Worm (Caenorhabditis elegans) whole organism, late embryonic: ENCODE data around the gene str-140.

Source experiments
- C08G9.2 ChIP-seq: sonication (generic microtip); optimal IDR thresholded peaks from 2 replicates; lab custom pipeline; 2016; ENCODE audit warnings: mild to moderate bottlenecking, missing genetic modification characterization, moderate library complexity, missing compliant biosample characterization
- C38D4.7 ChIP-seq: fragments of 200-800 bp; sonication (Bioruptor generic); optimal IDR thresholded peaks from 2 replicates; lab custom pipeline; 2018; ENCODE audit warnings: mild to moderate bottlenecking, missing genetic modification characterization, moderate library complexity, missing compliant biosample characterization
- F13H6.1 ChIP-seq: sonication (generic microtip); optimal IDR thresholded peaks from 2 replicates; lab custom pipeline; 2016; ENCODE audit warnings: missing genetic modification characterization, missing compliant biosample characterization
- K09A11.1 ChIP-seq: sonication (generic microtip); optimal IDR thresholded peaks from 2 replicates; lab custom pipeline; 2017; ENCODE audit warnings: antibody characterized with exemption, mild to moderate bottlenecking, missing genetic modification characterization, missing compliant biosample characterization; ENCODE audit not compliant: insufficient read depth
- Y22D7AL.16 ChIP-seq: sonication (generic microtip); optimal IDR thresholded peaks from 2 replicates; lab custom pipeline; 2016; ENCODE audit warnings: missing genetic modification characterization, missing compliant biosample characterization
- ama-1 ChIP-seq: fragments of 150-350 bp; optimal IDR thresholded peaks from 2 replicates; lab custom pipeline; 2014
- ceh-14 ChIP-seq: sonication (generic microtip); optimal IDR thresholded peaks from 2 replicates; lab custom pipeline; 2016; ENCODE audit warnings: missing genotype, missing genetic modification characterization, missing compliant biosample characterization
- ceh-18 ChIP-seq: sonication (generic microtip); optimal IDR thresholded peaks from 2 replicates; lab custom pipeline; 2016; ENCODE audit warnings: missing genetic modification characterization, missing compliant biosample characterization
- ceh-19 ChIP-seq: fragments of 200-800 bp; sonication (Bioruptor generic); optimal IDR thresholded peaks from 2 replicates; lab custom pipeline; 2018; ENCODE audit warnings: mild to moderate bottlenecking, missing genetic modification characterization, missing compliant biosample characterization
- ceh-24 ChIP-seq: sonication (generic microtip); optimal IDR thresholded peaks from 2 replicates; lab custom pipeline; 2016; ENCODE audit warnings: mild to moderate bottlenecking, missing genetic modification characterization, missing compliant biosample characterization
- ceh-31 ChIP-seq: sonication (generic microtip); optimal IDR thresholded peaks from 2 replicates; lab custom pipeline; 2016; ENCODE audit warnings: missing genetic modification characterization, missing compliant biosample characterization
- ceh-9 ChIP-seq: sonication (generic microtip); optimal IDR thresholded peaks from 2 replicates; lab custom pipeline; 2016; ENCODE audit warnings: mild to moderate bottlenecking, missing genetic modification characterization, inconsistent platforms, missing compliant biosample characterization
- che-1 ChIP-seq: sonication (generic microtip); optimal IDR thresholded peaks from 2 replicates; lab custom pipeline; 2016; ENCODE audit warnings: mild to moderate bottlenecking, missing genetic modification characterization, missing compliant biosample characterization
- dve-1 ChIP-seq: sonication (generic microtip); optimal IDR thresholded peaks from 2 replicates; lab custom pipeline; 2017; ENCODE audit warnings: antibody characterized with exemption, mild to moderate bottlenecking, missing genetic modification characterization, missing compliant biosample characterization
- elt-2 ChIP-seq: sonication (generic microtip); optimal IDR thresholded peaks from 2 replicates; lab custom pipeline; 2016; ENCODE audit warnings: missing genetic modification reagents, missing genetic modification characterization, missing compliant biosample characterization
- ets-4 ChIP-seq: sonication (generic microtip); optimal IDR thresholded peaks from 2 replicates; lab custom pipeline; 2016; ENCODE audit warnings: missing genetic modification characterization, missing compliant biosample characterization
- eyg-1 ChIP-seq: sonication (generic microtip); optimal IDR thresholded peaks from 2 replicates; lab custom pipeline; 2016; ENCODE audit warnings: missing genotype, missing genetic modification characterization, missing compliant biosample characterization
- fkh-10 ChIP-seq: fragments of 150-350 bp; optimal IDR thresholded peaks from 2 replicates; lab custom pipeline; 2014; ENCODE audit warnings: missing biosample characterization, missing genetic modification reagents, missing genetic modification characterization
- fkh-6 ChIP-seq: sonication (generic microtip); optimal IDR thresholded peaks from 2 replicates; lab custom pipeline; 2016; ENCODE audit warnings: missing genetic modification characterization, missing compliant biosample characterization
- hlh-15 ChIP-seq: sonication (generic microtip); optimal IDR thresholded peaks from 2 replicates; lab custom pipeline; 2016; ENCODE audit warnings: missing genetic modification characterization, missing compliant biosample characterization
- hlh-8 ChIP-seq: sonication (generic microtip); optimal IDR thresholded peaks from 2 replicates; lab custom pipeline; 2016; ENCODE audit warnings: missing genotype, missing genetic modification characterization, missing compliant biosample characterization
- lim-6 ChIP-seq: sonication (generic microtip); optimal IDR thresholded peaks from 2 replicates; lab custom pipeline; 2016; ENCODE audit warnings: missing genetic modification characterization, missing compliant biosample characterization
- madf-2 ChIP-seq: sonication (generic microtip); optimal IDR thresholded peaks from 2 replicates; lab custom pipeline; 2017; ENCODE audit warnings: missing genetic modification characterization, missing compliant biosample characterization
- mec-3 ChIP-seq: sonication (generic microtip); optimal IDR thresholded peaks from 2 replicates; lab custom pipeline; 2016; ENCODE audit warnings: borderline replicate concordance, missing genetic modification characterization, missing compliant biosample characterization
- nfya-1 ChIP-seq: sonication (generic microtip); optimal IDR thresholded peaks from 2 replicates; lab custom pipeline; 2017; ENCODE audit warnings: missing genetic modification characterization, mild to moderate bottlenecking, missing compliant biosample characterization, antibody characterized with exemption, moderate library complexity
- nhr-232 ChIP-seq: sonication (generic microtip); optimal IDR thresholded peaks from 2 replicates; lab custom pipeline; 2016; ENCODE audit warnings: missing genetic modification characterization, missing compliant biosample characterization
- npax-4 ChIP-seq: sonication (generic microtip); optimal IDR thresholded peaks from 2 replicates; lab custom pipeline; 2016; ENCODE audit warnings: missing genetic modification characterization, missing compliant biosample characterization
- pag-3 ChIP-seq: sonication (generic microtip); optimal IDR thresholded peaks from 2 replicates; lab custom pipeline; 2016; ENCODE audit warnings: missing compliant biosample characterization, missing genetic modification characterization, borderline replicate concordance
- pqm-1 ChIP-seq: sonication (generic microtip); optimal IDR thresholded peaks from 2 replicates; lab custom pipeline; 2016; ENCODE audit warnings: missing genetic modification characterization, missing compliant biosample characterization
- pros-1 ChIP-seq: fragments of 150-350 bp; optimal IDR thresholded peaks from 2 replicates; lab custom pipeline; 2014; ENCODE audit warnings: missing biosample characterization, missing genetic modification reagents, missing genetic modification characterization
- rnt-1 ChIP-seq: sonication (generic microtip); optimal IDR thresholded peaks from 2 replicates; lab custom pipeline; 2016; ENCODE audit warnings: missing genetic modification characterization, missing compliant biosample characterization
- sox-4 ChIP-seq: sonication (generic microtip); optimal IDR thresholded peaks from 2 replicates; lab custom pipeline; 2017; ENCODE audit warnings: mild to moderate bottlenecking, missing genetic modification characterization, inconsistent platforms, missing compliant biosample characterization
- syd-9 ChIP-seq: sonication (generic microtip); optimal IDR thresholded peaks from 2 replicates; lab custom pipeline; 2016; ENCODE audit warnings: mild to moderate bottlenecking, missing genetic modification characterization, moderate library complexity, missing compliant biosample characterization
- unc-3 ChIP-seq, 2 experiments: fragments of 200-800 bp in 1 of 2; sonication (Bioruptor generic) in 1 of 2; sonication (generic microtip) in 1 of 2; conservative IDR thresholded peaks in 1 of 2; optimal IDR thresholded peaks in 1 of 2; 2 replicates each; pipeline versions ENCODE4 v1.3.6 to Lab custom; 2016 to 2022; ENCODE audit warnings: missing compliant biosample characterization in 2 of 2, missing genetic modification characterization in 2 of 2, missing genetic modification reagents in 1 of 2
- unc-55 ChIP-seq: sonication (generic microtip); optimal IDR thresholded peaks from 2 replicates; lab custom pipeline; 2017; ENCODE audit warnings: missing biosample characterization, missing genetic modification reagents, missing genetic modification characterization

str-140 gene

DNA sequence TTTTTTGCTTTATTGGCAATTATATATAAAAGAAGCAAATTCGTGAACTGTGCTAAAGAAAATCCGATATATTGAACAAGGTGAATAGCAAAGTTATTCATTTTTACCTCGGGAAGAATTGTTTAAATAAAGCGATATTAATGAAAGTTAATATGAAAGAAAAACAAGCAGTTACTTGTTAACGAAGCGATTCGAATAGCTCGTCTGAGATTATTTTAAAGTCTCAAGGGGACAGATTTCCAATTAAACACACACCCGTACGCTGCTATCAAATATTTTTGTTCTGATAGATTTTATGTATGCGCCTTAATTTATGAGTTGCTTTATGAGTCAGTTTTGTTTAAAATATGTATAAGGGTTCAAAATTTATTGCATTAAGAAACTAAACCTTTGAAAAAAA, at the start of gene str-140:
Gene str-140, minus strand, starts transcription at position 101 of the 400 bp plus-strand sequence.
- TF ChIP-seq dve-1 (tag; lab: Kevin White, UChicago) (no peak), mec-3 (tag; lab: Kevin White, UChicago) (no peak), ceh-14 (tag; lab: Kevin White, UChicago) (no peak), ceh-24 (no peak), C08G9.2 (tag; lab: Kevin White, UChicago) (no peak), ama-1 (lab: Kevin White, UChicago) (no peak), lim-6 (tag; lab: Kevin White, UChicago) (no peak), ceh-19 (no peak), nhr-232 (tag; lab: Kevin White, UChicago) (no peak), ets-4 (tag; lab: Kevin White, UChicago) (no peak)

DNA sequence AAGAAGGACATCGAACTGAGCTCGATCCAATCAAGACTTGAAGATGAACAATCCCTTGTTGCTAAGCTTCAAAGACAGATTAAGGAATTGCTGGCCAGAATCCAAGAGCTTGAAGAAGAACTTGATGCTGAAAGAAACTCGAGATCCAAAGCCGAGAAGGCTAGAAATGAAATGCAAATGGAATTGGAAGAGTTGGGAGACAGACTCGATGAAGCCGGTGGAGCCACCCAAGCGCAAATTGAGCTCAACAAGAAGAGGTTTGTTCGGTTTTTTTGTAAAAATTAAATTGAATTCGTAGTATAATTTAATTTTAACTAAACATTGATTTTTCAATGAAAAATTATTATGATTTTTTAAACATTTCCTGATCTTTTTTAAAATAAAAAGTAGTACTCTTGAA, 46.8 kb upstream of the str-140 start:
- TF ChIP-seq unc-3 (GFP tag; conservative IDR thresholded peaks at IDR 0.05; lab: Robert Waterston, UW) (no peak), unc-3 (tag; optimal IDR thresholded peaks at IDR 0.05; lab: Kevin White, UChicago) (no peak), npax-4 (tag; lab: Kevin White, UChicago) (no peak), pros-1 (tag; lab: Kevin White, UChicago) (no peak), ceh-18 (tag; lab: Kevin White, UChicago) (no peak), rnt-1 (no peak), C08G9.2 (tag; lab: Kevin White, UChicago) (no peak), hlh-8 (tag; lab: Kevin White, UChicago) (no peak), hlh-15 (tag; lab: Kevin White, UChicago) (no peak), ceh-24 (no peak), syd-9 (no peak), eyg-1 (tag; lab: Kevin White, UChicago) (no peak), nfya-1 (tag; lab: Kevin White, UChicago) (no peak), pag-3 (no peak), fkh-6 (tag; lab: Kevin White, UChicago) (no peak), fkh-10 (GFP tag; lab: Kevin White, UChicago) (no peak), F13H6.1 (no peak)

DNA sequence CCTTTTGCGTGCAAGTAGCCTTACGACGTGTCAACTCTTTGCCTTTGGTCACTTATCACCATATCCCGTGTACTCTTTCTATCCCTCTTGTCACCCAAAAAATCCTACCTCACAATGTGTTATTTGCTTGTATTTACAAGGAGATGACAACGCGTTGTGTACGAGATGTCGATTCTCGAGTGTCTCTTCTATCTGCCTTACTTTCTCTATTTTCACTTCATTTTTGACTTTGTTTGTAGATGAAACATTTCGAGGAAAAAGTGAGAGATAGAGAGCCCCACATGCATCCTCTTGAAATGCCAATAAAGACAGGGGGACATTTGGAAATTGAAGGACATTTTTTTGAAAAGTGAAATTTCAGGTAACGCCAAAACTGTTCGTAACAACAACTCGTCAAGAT, 43.1 kb upstream of the str-140 start:
- TF ChIP-seq nhr-232 (tag; lab: Kevin White, UChicago) = no peak
- TF ChIP-seq ceh-24 = no peak
- TF ChIP-seq elt-2 = no peak
- no peak for TF ChIP-seq unc-55 (GFP tag; lab: Kevin White, UChicago)
- TF ChIP-seq ceh-14 (tag; lab: Kevin White, UChicago) = no peak
- TF ChIP-seq mec-3 (tag; lab: Kevin White, UChicago) = no peak
- TF ChIP-seq che-1 (tag; lab: Kevin White, UChicago) = no peak
- no peak for TF ChIP-seq pag-3
- TF ChIP-seq madf-2 = no peak
- TF ChIP-seq, all 69 proteins: peak for 0

DNA sequence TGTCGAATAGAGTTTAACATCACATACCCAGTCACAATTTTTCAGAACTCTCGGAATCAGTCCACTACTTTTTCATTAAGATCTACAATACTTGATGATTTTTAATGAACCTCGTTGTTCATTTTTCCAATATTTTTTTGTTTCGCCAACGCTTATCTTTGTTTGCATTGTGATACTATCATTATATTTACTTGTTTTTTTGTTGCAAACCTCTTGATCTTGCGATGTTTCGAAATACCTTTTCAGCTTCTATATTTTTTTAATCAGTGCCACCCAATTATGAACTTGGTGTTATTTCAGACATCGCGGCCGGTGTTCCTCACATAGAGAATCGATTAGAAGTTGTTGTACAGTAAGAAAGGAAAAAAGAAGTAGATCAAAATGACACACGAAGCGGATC, 41.0 kb upstream of the str-140 start, which contains the start of gene myo-5:
Gene myo-5, plus strand, starts transcription at position 301 of the 400 bp plus-strand sequence.
- TF ChIP-seq C38D4.7 (GFP tag; lab: Kevin White, UChicago) = no peak
- TF ChIP-seq Y22D7AL.16 (tag; lab: Kevin White, UChicago) = no peak
- TF ChIP-seq ceh-9 (tag; lab: Kevin White, UChicago) = no peak
- no peak for TF ChIP-seq ceh-31 (tag; lab: Kevin White, UChicago)
- TF ChIP-seq unc-3 (GFP tag; conservative IDR thresholded peaks at IDR 0.05; lab: Robert Waterston, UW) = no peak
- TF ChIP-seq unc-3 (tag; optimal IDR thresholded peaks at IDR 0.05; lab: Kevin White, UChicago) = no peak
- no peak for TF ChIP-seq hlh-15 (tag; lab: Kevin White, UChicago)
- TF ChIP-seq sox-4 = no peak
- TF ChIP-seq K09A11.1 (tag; lab: Kevin White, UChicago) = no peak
- TF ChIP-seq ama-1 (lab: Kevin White, UChicago) = no peak
- no peak for TF ChIP-seq lim-6 (tag; lab: Kevin White, UChicago)
- no peak for TF ChIP-seq pqm-1 (tag; lab: Kevin White, UChicago)
- TF ChIP-seq nhr-232 (tag; lab: Kevin White, UChicago) = no peak
